Fruit fly (Drosophila melanogaster) whole organism, embryonic: ENCODE data around the gene HemK1.
A peak's percentile ranks its signal among the peaks of the same experiment; 100 is the strongest.

Experiments used
- Ada2b ChIP-seq: fragments of 200-800 bp; sonication (Bioruptor generic); IDR thresholded peaks from 2 replicates; pipeline ENCODE4 v1.3.6; 2022; ENCODE audit warnings: missing biosample characterization, missing genetic modification characterization
- Adf1 ChIP-seq: fragments of 200-800 bp; sonication (Bioruptor generic); IDR thresholded peaks from 2 replicates; pipeline ENCODE4 v1.3.6; 2022; ENCODE audit warnings: missing biosample characterization, missing genetic modification characterization
- Asciz ChIP-seq: fragments of 200-800 bp; sonication (Bioruptor generic); optimal IDR thresholded peaks from 2 replicates; lab custom pipeline; 2017; ENCODE audit warnings: missing biosample characterization, mild to moderate bottlenecking, missing genetic modification characterization, missing genetic modification reagents
- Atf6 ChIP-seq: fragments of 200-800 bp; sonication (Bioruptor generic); IDR thresholded peaks from 2 replicates; pipeline ENCODE4 v1.3.6; 2022; ENCODE audit warnings: missing biosample characterization, missing genetic modification characterization
- B-H1 ChIP-seq: fragments of 200-800 bp; sonication (Bioruptor generic); IDR thresholded peaks from 3 replicates; pipeline ENCODE4 v1.3.6; 2022; ENCODE audit warnings: missing biosample characterization, missing genetic modification characterization
- BEAF-32 ChIP-seq: fragments of 200-800 bp; sonication (Bioruptor generic); optimal IDR thresholded peaks from 3 replicates; lab custom pipeline; 2017; ENCODE audit warnings: missing biosample characterization, missing genetic modification characterization, mild to moderate bottlenecking, moderate library complexity, missing genetic modification reagents
- CG11093 ChIP-seq: fragments of 200-800 bp; sonication (Bioruptor generic); IDR thresholded peaks from 3 replicates; pipeline ENCODE4 v1.3.6; 2022; ENCODE audit warnings: missing biosample characterization, missing genetic modification characterization
- CG13424 ChIP-seq: fragments of 200-800 bp; sonication (Bioruptor generic); optimal IDR thresholded peaks from 2 replicates; lab custom pipeline; 2019; ENCODE audit warnings: missing biosample characterization, mild to moderate bottlenecking, missing genetic modification characterization, moderate library complexity
- CG14667 ChIP-seq: fragments of 200-800 bp; sonication (Bioruptor generic); IDR thresholded peaks from 2 replicates; pipeline ENCODE4 v1.3.6; 2022; ENCODE audit warnings: missing biosample characterization, missing genetic modification characterization
- CG17802 ChIP-seq: fragments of 200-800 bp; sonication (Bioruptor generic); optimal IDR thresholded peaks from 2 replicates; lab custom pipeline; 2018; ENCODE audit warnings: missing biosample characterization, mild to moderate bottlenecking, missing genetic modification characterization, moderate library complexity
- CG3065 ChIP-seq: fragments of 200-800 bp; sonication (Bioruptor generic); optimal IDR thresholded peaks from 2 replicates; lab custom pipeline; 2016; ENCODE audit warnings: missing biosample characterization, missing genetic modification characterization
- CG3281 ChIP-seq: fragments of 200-800 bp; sonication (Bioruptor generic); optimal IDR thresholded peaks from 3 replicates; lab custom pipeline; 2017; ENCODE audit warnings: missing biosample characterization, mild to moderate bottlenecking, missing genetic modification characterization
- CG34376 ChIP-seq: fragments of 200-800 bp; sonication (Bioruptor generic); optimal IDR thresholded peaks from 2 replicates; lab custom pipeline; 2018; ENCODE audit warnings: missing biosample characterization, mild to moderate bottlenecking, missing genetic modification characterization
- CG4820 ChIP-seq: fragments of 200-800 bp; sonication (Bioruptor generic); optimal IDR thresholded peaks from 3 replicates; lab custom pipeline; 2016; ENCODE audit warnings: missing biosample characterization, missing genetic modification characterization
- CG6254 ChIP-seq: fragments of 200-800 bp; sonication (Bioruptor generic); optimal IDR thresholded peaks from 3 replicates; lab custom pipeline; 2017; ENCODE audit warnings: mild to moderate bottlenecking, missing biosample characterization, missing genetic modification reagents, missing genetic modification characterization
- CG7556 ChIP-seq: fragments of 200-800 bp; sonication (Bioruptor generic); optimal IDR thresholded peaks from 2 replicates; lab custom pipeline; 2017; ENCODE audit warnings: missing biosample characterization, mild to moderate bottlenecking, missing genetic modification characterization
- CG8281 ChIP-seq: fragments of 200-800 bp; sonication (Bioruptor generic); optimal IDR thresholded peaks from 2 replicates; lab custom pipeline; 2018; ENCODE audit warnings: missing biosample characterization, mild to moderate bottlenecking, missing genetic modification characterization, moderate library complexity
- CG8765 ChIP-seq: fragments of 200-800 bp; sonication (Bioruptor generic); IDR thresholded peaks from 2 replicates; pipeline ENCODE4 v1.3.6; 2022; ENCODE audit warnings: missing biosample characterization, missing genetic modification characterization
- CG9932 ChIP-seq: fragments of 200-800 bp; sonication (Bioruptor generic); IDR thresholded peaks from 2 replicates; pipeline ENCODE4 v1.3.6; 2022; ENCODE audit warnings: missing biosample characterization, missing genetic modification characterization
- Gsc ChIP-seq: fragments of 200-800 bp; sonication (Bioruptor generic); IDR thresholded peaks from 2 replicates; pipeline ENCODE4 v1.3.6; 2022; ENCODE audit warnings: missing biosample characterization, missing genetic modification characterization
- H2.0 ChIP-seq: fragments of 200-800 bp; sonication (Bioruptor generic); IDR thresholded peaks from 2 replicates; pipeline ENCODE4 v1.3.6; 2022; ENCODE audit warnings: missing biosample characterization, missing genetic modification characterization
- HLHmδ ChIP-seq: fragments of 200-800 bp; sonication (Bioruptor generic); optimal IDR thresholded peaks from 2 replicates; lab custom pipeline; 2018; ENCODE audit warnings: missing biosample characterization, mild to moderate bottlenecking, missing genetic modification characterization, moderate library complexity
- Hand ChIP-seq: fragments of 200-800 bp; sonication (Bioruptor generic); optimal IDR thresholded peaks from 2 replicates; lab custom pipeline; 2017; ENCODE audit warnings: mild to moderate bottlenecking, missing biosample characterization, missing genetic modification reagents, missing genetic modification characterization
- Med ChIP-seq: fragments of 200-800 bp; sonication (Bioruptor generic); peaks from one replicate; lab custom pipeline; 2016; ENCODE audit warnings: missing biosample characterization, missing genetic modification characterization, mild to moderate bottlenecking, inconsistent platforms, moderate library complexity
- Meics ChIP-seq: fragments of 200-800 bp; sonication (Bioruptor generic); optimal IDR thresholded peaks from 2 replicates; lab custom pipeline; 2017; ENCODE audit warnings: missing biosample characterization, mild to moderate bottlenecking, missing genetic modification characterization
- NC2α ChIP-seq: fragments of 200-800 bp; sonication (Bioruptor generic); optimal IDR thresholded peaks from 2 replicates; lab custom pipeline; 2016; ENCODE audit warnings: missing biosample characterization, missing genetic modification characterization
- Nf-YB ChIP-seq: fragments of 200-800 bp; sonication (Bioruptor generic); optimal IDR thresholded peaks from 3 replicates; lab custom pipeline; 2019; ENCODE audit warnings: missing biosample characterization, mild to moderate bottlenecking, missing genetic modification characterization, moderate library complexity
- Nf-YC ChIP-seq: fragments of 200-800 bp; optimal IDR thresholded peaks from 3 replicates; lab custom pipeline; 2019; ENCODE audit warnings: missing biosample characterization, mild to moderate bottlenecking, missing genetic modification characterization, moderate library complexity
- NfI ChIP-seq: fragments of 200-800 bp; sonication (Bioruptor generic); optimal IDR thresholded peaks from 3 replicates; lab custom pipeline; 2018; ENCODE audit warnings: missing biosample characterization, mild to moderate bottlenecking, missing genetic modification characterization, moderate library complexity
- Optix ChIP-seq: fragments of 200-800 bp; sonication (Bioruptor generic); IDR thresholded peaks from 3 replicates; pipeline ENCODE4 v1.3.6; 2022; ENCODE audit warnings: missing biosample characterization, missing genetic modification characterization
- Sin3A ChIP-seq: fragments of >200 bp; optimal IDR thresholded peaks from 2 replicates; lab custom pipeline; 2018
- Sry-δ ChIP-seq: fragments of 200-800 bp; sonication (Bioruptor generic); optimal IDR thresholded peaks from 2 replicates; lab custom pipeline; 2016; ENCODE audit warnings: missing biosample characterization, missing genetic modification characterization
- Stat92E ChIP-seq, 3 experiments: fragments of >200 bp in 2 of 3; fragments of 200-800 bp in 1 of 3; sonication (Bioruptor generic) in 1 of 3; optimal IDR thresholded peaks; 2 replicates each; lab custom pipeline; 2017 to 2019; ENCODE audit warnings: missing biosample characterization in 3 of 3, missing genetic modification characterization in 3 of 3, mild to moderate bottlenecking in 1 of 3, moderate library complexity in 1 of 3
- ap ChIP-seq: fragments of 200-800 bp; sonication (Bioruptor generic); IDR thresholded peaks from 2 replicates; pipeline ENCODE4 v1.3.6; 2022; ENCODE audit warnings: missing biosample characterization, missing genetic modification characterization
- chinmo ChIP-seq: fragments of 200-800 bp; sonication (Bioruptor generic); IDR thresholded peaks from 4 replicates; pipeline ENCODE4 v1.3.6; 2022; ENCODE audit warnings: missing biosample characterization, missing genetic modification characterization; ENCODE audit not compliant: partially characterized antibody
- chm ChIP-seq: fragments of 200-800 bp; sonication (Bioruptor generic); IDR thresholded peaks from 2 replicates; pipeline ENCODE4 v1.3.6; 2022; ENCODE audit warnings: missing biosample characterization, missing genetic modification characterization
- croc ChIP-seq: fragments of 200-800 bp; sonication (Bioruptor generic); conservative IDR thresholded peaks from 3 replicates; pipeline ENCODE4 v1.3.6; 2022; ENCODE audit warnings: missing biosample characterization, missing genetic modification characterization
- crp ChIP-seq, 2 experiments: fragments of 200-800 bp; sonication (Bioruptor generic); optimal IDR thresholded peaks; 2 replicates in 1 of 2; 3 replicates in 1 of 2; lab custom pipeline; 2017; ENCODE audit warnings: missing biosample characterization in 2 of 2, missing genetic modification characterization in 2 of 2, mild to moderate bottlenecking in 1 of 2, moderate library complexity in 1 of 2
- cwo ChIP-seq: fragments of 200-800 bp; sonication (Bioruptor generic); optimal IDR thresholded peaks from 3 replicates; lab custom pipeline; 2017; ENCODE audit warnings: missing biosample characterization, missing genetic modification characterization, mild to moderate bottlenecking, moderate library complexity, missing genetic modification reagents
- dan ChIP-seq: fragments of 200-800 bp; sonication (Bioruptor generic); IDR thresholded peaks from 2 replicates; pipeline ENCODE4 v1.3.6; 2022; ENCODE audit warnings: missing biosample characterization, missing genetic modification characterization
- lab ChIP-seq: fragments of 200-800 bp; sonication (Bioruptor generic); optimal IDR thresholded peaks from 3 replicates; lab custom pipeline; 2017; ENCODE audit warnings: missing biosample characterization, missing genetic modification characterization, mild to moderate bottlenecking, moderate library complexity, missing genetic modification reagents
- oc ChIP-seq: fragments of 200-800 bp; sonication (Bioruptor generic); optimal IDR thresholded peaks from 2 replicates; lab custom pipeline; 2018; ENCODE audit warnings: missing biosample characterization, mild to moderate bottlenecking, missing genetic modification characterization, moderate library complexity
- repo ChIP-seq: fragments of 200-800 bp; sonication (Bioruptor generic); optimal IDR thresholded peaks from 2 replicates; lab custom pipeline; 2016; ENCODE audit warnings: missing biosample characterization, missing genetic modification characterization
- scrt ChIP-seq: fragments of 200-800 bp; sonication (Bioruptor generic); optimal IDR thresholded peaks from 2 replicates; lab custom pipeline; 2018; ENCODE audit warnings: missing biosample characterization, mild to moderate bottlenecking, missing genetic modification characterization, moderate library complexity
- stwl ChIP-seq: fragments of 200-800 bp; sonication (Bioruptor generic); optimal IDR thresholded peaks from 3 replicates; lab custom pipeline; 2018; ENCODE audit warnings: missing biosample characterization, mild to moderate bottlenecking, missing genetic modification characterization, moderate library complexity
- tap ChIP-seq: fragments of 200-800 bp; optimal IDR thresholded peaks from 3 replicates; lab custom pipeline; 2019; ENCODE audit warnings: missing biosample characterization, mild to moderate bottlenecking, missing genetic modification characterization, moderate library complexity
- ttk ChIP-seq: fragments of 200-800 bp; sonication (Bioruptor generic); IDR thresholded peaks from 2 replicates; pipeline ENCODE4 v2.1.2; 2022; ENCODE audit warnings: missing biosample characterization, missing genetic modification characterization
- zfh1 ChIP-seq: fragments of 200-800 bp; sonication (Bioruptor generic); IDR thresholded peaks from 3 replicates; pipeline ENCODE4 v1.3.6; 2022; ENCODE audit warnings: missing biosample characterization, missing genetic modification characterization

HemK1 gene

dm6 chr2L:6479226-6479906 lies 11.9 kb upstream of the HemK1 start (continued):
- peak; percentile 60 for TF ChIP-seq Nf-YC (tag; lab: Kevin White, UChicago)
- TF ChIP-seq CG9932 (GFP tag; lab: Robert Waterston, UW) = peak; percentile 50; the same call in 1 of the 2 replicates
- TF ChIP-seq Atf6 = 0 out of 2 replicates have a peak, but pooled peaks have one; percentile 6
- TF ChIP-seq CG7556 (GFP tag; lab: Kevin White, UChicago) = peak; percentile 33
- TF ChIP-seq scrt (GFP tag; lab: Kevin White, UChicago) = peak; percentile 97
- peak; percentile 71 for TF ChIP-seq CG34376
- TF ChIP-seq CG13424 (tag; lab: Kevin White, UChicago) = peak; percentile 29
- peak; percentile 80 for TF ChIP-seq lab
- TF ChIP-seq Optix (GFP tag; lab: Robert Waterston, UW) = no peak
- TF ChIP-seq cwo (GFP tag; lab: Kevin White, UChicago) = peak; percentile 48
- TF ChIP-seq Meics (GFP tag; lab: Kevin White, UChicago) = peak; percentile 55

dm6 chr2L:6476753-6477152 lies 9.3 kb upstream of the HemK1 start, which contains the start of gene CG9536:
CG9536 (minus strand) TSS chr2L:6476975.
- TF ChIP-seq Hand (GFP tag; lab: Kevin White, UChicago) (no peak), CG8765 (GFP tag; lab: Robert Waterston, UW) (no peak), Nf-YB (no peak), Optix (GFP tag; lab: Robert Waterston, UW) (no peak), zfh1 (GFP tag; lab: Robert Waterston, UW) (no peak), dan (GFP tag; lab: Robert Waterston, UW) (no peak), CG8281 (tag; lab: Kevin White, UChicago) (no peak), crp (GFP tag; optimal IDR thresholded peaks at IDR 0.05; lab: Kevin White, UChicago) (peak in 1 of 2 experiments; percentile 3), Gsc (no peak), repo (GFP tag; lab: Kevin White, UChicago) (no peak), H2.0 (no peak), CG6254 (GFP tag; lab: Kevin White, UChicago) (no peak), ttk (GFP tag; lab: Robert Waterston, UW) (no peak), BEAF-32 (GFP tag; lab: Kevin White, UChicago) (peak; percentile 48), CG3065 (GFP tag; lab: Kevin White, UChicago) (no peak), Asciz (GFP tag; lab: Kevin White, UChicago) (no peak), Med (GFP tag; lab: Kevin White, UChicago) (peak; percentile 59), Stat92E (GFP tag; optimal IDR thresholded peaks at IDR 0.05; lab: Kevin White, UChicago) (peak in 1 of 3 experiments; percentile 36), oc (tag; lab: Kevin White, UChicago) (no peak), Sin3A (lab: Kevin White, UChicago) (peak; percentile 4), NfI (GFP tag; lab: Kevin White, UChicago) (no peak), chinmo (GFP tag; lab: Robert Waterston, UW) (0 out of 4 replicates have a peak, but pooled peaks have one; percentile 5), Nf-YC (tag; lab: Kevin White, UChicago) (no peak), CG11093 (GFP tag; lab: Robert Waterston, UW) (no peak), CG17802 (tag; lab: Kevin White, UChicago) (no peak), HLHmδ (GFP tag; lab: Kevin White, UChicago) (no peak), croc (GFP tag; lab: Robert Waterston, UW) (no peak), B-H1 (no peak), CG3281 (GFP tag; lab: Kevin White, UChicago) (no peak), NC2α (GFP tag; lab: Kevin White, UChicago) (no peak), stwl (peak; percentile 73), Adf1 (GFP tag; lab: Robert Waterston, UW) (no peak), Sry-δ (GFP tag; lab: Kevin White, UChicago) (peak; percentile 48), tap (tag; lab: Kevin White, UChicago) (no peak), CG4820 (no peak), ap (GFP tag; lab: Robert Waterston, UW) (no peak), CG14667 (no peak), chm (no peak), Ada2b (no peak)
